Worm (Caenorhabditis elegans) whole organism, young adult: ENCODE data around the gene C48B4.6.
A peak's percentile ranks its signal among the peaks of the same experiment; 100 is the strongest.

Source experiments
- B0019.2 ChIP-seq: fragments of 200-800 bp; sonication (Bioruptor generic); conservative IDR thresholded peaks from 2 replicates; pipeline ENCODE4 v1.3.6; 2022; ENCODE audit warnings: missing genetic modification reagents, missing genetic modification characterization, missing compliant biosample characterization
- B0336.3 ChIP-seq: fragments of 200-800 bp; sonication (Bioruptor generic); IDR thresholded peaks from 2 replicates; pipeline ENCODE4 v1.3.6; 2022; ENCODE audit warnings: missing genetic modification characterization, missing compliant biosample characterization
- C06A6.2 ChIP-seq: fragments of 200-800 bp; sonication (Bioruptor generic); conservative IDR thresholded peaks from 2 replicates; pipeline ENCODE4 v1.3.6; 2022; ENCODE audit warnings: missing genetic modification characterization, missing compliant biosample characterization
- D2030.7 ChIP-seq: fragments of 200-800 bp; sonication (Bioruptor generic); IDR thresholded peaks from 2 replicates; pipeline ENCODE4 v1.3.6; 2022; ENCODE audit warnings: missing genetic modification reagents, missing genetic modification characterization, missing compliant biosample characterization
- F22D6.2 ChIP-seq: sonication (generic microtip); optimal IDR thresholded peaks from 2 replicates; lab custom pipeline; 2016; ENCODE audit warnings: mild to moderate bottlenecking, missing genetic modification characterization, missing compliant biosample characterization
- F39B2.1 ChIP-seq: fragments of 200-800 bp; sonication (Bioruptor generic); IDR thresholded peaks from 2 replicates; pipeline ENCODE4 v1.3.6; 2022; ENCODE audit warnings: missing genetic modification reagents, missing genetic modification characterization, missing compliant biosample characterization
- F55B11.4 ChIP-seq: sonication (generic microtip); optimal IDR thresholded peaks from 2 replicates; lab custom pipeline; 2016; ENCODE audit warnings: missing compliant biosample characterization, missing genetic modification characterization, borderline replicate concordance; ENCODE audit not compliant: insufficient read depth
- T26A5.8 ChIP-seq: sonication (generic microtip); optimal IDR thresholded peaks from 2 replicates; lab custom pipeline; 2016; ENCODE audit warnings: missing genetic modification characterization, missing compliant biosample characterization
- Y53F4B.3 ChIP-seq: fragments of 200-800 bp; sonication (Bioruptor generic); IDR thresholded peaks from 2 replicates; pipeline ENCODE4 v1.3.6; 2022; ENCODE audit warnings: missing genetic modification reagents, missing genetic modification characterization, missing compliant biosample characterization
- Y67H2A.10 ChIP-seq: fragments of 200-800 bp; sonication (Bioruptor generic); conservative IDR thresholded peaks from 2 replicates; pipeline ENCODE4 v1.3.6; 2022; ENCODE audit warnings: missing genetic modification reagents, missing genetic modification characterization, missing compliant biosample characterization
- ama-1 ChIP-seq, 3 experiments: fragments of 150-350 bp in 1 of 3; sonication (generic microtip) in 2 of 3; optimal IDR thresholded peaks; 2 replicates each; lab custom pipeline; 2014 to 2018; ENCODE audit warnings: missing biosample characterization in 2 of 3, missing genetic modification characterization in 2 of 3, missing genetic modification reagents in 2 of 3
- aptf-2 ChIP-seq: fragments of 200-800 bp; sonication (Bioruptor generic); conservative IDR thresholded peaks from 2 replicates; pipeline ENCODE4 v1.3.6; 2022; ENCODE audit warnings: missing genetic modification reagents, missing genetic modification characterization, missing compliant biosample characterization
- cebp-2 ChIP-seq: fragments of 200-800 bp; sonication (Bioruptor generic); IDR thresholded peaks from 2 replicates; pipeline ENCODE4 v1.3.6; 2022; ENCODE audit warnings: missing genetic modification characterization, missing compliant biosample characterization
- ceh-91 ChIP-seq: fragments of 200-800 bp; sonication (Bioruptor generic); IDR thresholded peaks from 2 replicates; pipeline ENCODE4 v1.3.6; 2022; ENCODE audit warnings: missing genetic modification reagents, missing genetic modification characterization, missing compliant biosample characterization
- egl-18 ChIP-seq: fragments of 200-800 bp; sonication (Bioruptor generic); IDR thresholded peaks from 2 replicates; pipeline ENCODE4 v1.3.6; 2022; ENCODE audit warnings: missing genetic modification reagents, missing genetic modification characterization, missing compliant biosample characterization
- egl-44 ChIP-seq: fragments of 200-800 bp; sonication (Bioruptor generic); IDR thresholded peaks from 2 replicates; pipeline ENCODE4 v1.3.6; 2022; ENCODE audit warnings: missing genetic modification reagents, missing genetic modification characterization, missing compliant biosample characterization
- ets-4 ChIP-seq: fragments of 200-800 bp; sonication (Bioruptor generic); optimal IDR thresholded peaks from 2 replicates; lab custom pipeline; 2018; ENCODE audit warnings: mild to moderate bottlenecking, missing genetic modification characterization, missing compliant biosample characterization
- fkh-3 ChIP-seq: sonication (generic microtip); optimal IDR thresholded peaks from 2 replicates; lab custom pipeline; 2016; ENCODE audit warnings: mild to moderate bottlenecking, missing genetic modification characterization, missing compliant biosample characterization
- gei-17 ChIP-seq: fragments of 200-800 bp; sonication (Bioruptor generic); optimal IDR thresholded peaks from 2 replicates; lab custom pipeline; 2018; ENCODE audit warnings: mild to moderate bottlenecking, missing genetic modification characterization, missing compliant biosample characterization
- him-1 ChIP-seq: sonication (generic microtip); optimal IDR thresholded peaks from 2 replicates; lab custom pipeline; 2016; ENCODE audit warnings: missing genotype, missing genetic modification reagents, missing genetic modification characterization, missing compliant biosample characterization
- hlh-26 ChIP-seq: fragments of 200-800 bp; sonication (Bioruptor generic); conservative IDR thresholded peaks from 2 replicates; pipeline ENCODE4 v1.3.6; 2022; ENCODE audit warnings: missing genetic modification reagents, missing genetic modification characterization, missing compliant biosample characterization
- hmg-1.2 ChIP-seq: fragments of 200-800 bp; sonication (Bioruptor generic); IDR thresholded peaks from 2 replicates; pipeline ENCODE4 v1.3.6; 2022; ENCODE audit warnings: missing genetic modification reagents, missing genetic modification characterization, missing compliant biosample characterization
- hmg-20 ChIP-seq: fragments of 200-800 bp; sonication (Bioruptor generic); IDR thresholded peaks from 2 replicates; pipeline ENCODE4 v1.3.6; 2022; ENCODE audit warnings: missing genetic modification reagents, missing genetic modification characterization, missing compliant biosample characterization
- hrde-1 ChIP-seq: sonication (generic microtip); optimal IDR thresholded peaks from 2 replicates; lab custom pipeline; 2016; ENCODE audit warnings: missing genetic modification characterization, mild to moderate bottlenecking, missing compliant biosample characterization, moderate library complexity, missing genotype, missing genetic modification reagents, borderline replicate concordance
- let-526 ChIP-seq: fragments of 200-800 bp; sonication (Bioruptor generic); IDR thresholded peaks from 2 replicates; pipeline ENCODE4 v1.3.6; 2022; ENCODE audit warnings: missing genetic modification reagents, missing genetic modification characterization, missing compliant biosample characterization
- let-607 ChIP-seq, 2 experiments: fragments of 200-800 bp in 1 of 2; sonication (Bioruptor generic) in 1 of 2; sonication (generic microtip) in 1 of 2; optimal IDR thresholded peaks; 2 replicates each; lab custom pipeline; 2016 to 2018; ENCODE audit warnings: mild to moderate bottlenecking in 2 of 2, missing compliant biosample characterization in 2 of 2, missing genetic modification characterization in 2 of 2, moderate library complexity in 2 of 2, missing genotype in 1 of 2
- lin-26 ChIP-seq: fragments of 200-800 bp; sonication (Bioruptor generic); IDR thresholded peaks from 2 replicates; pipeline ENCODE4 v1.3.6; 2022; ENCODE audit warnings: missing genetic modification reagents, missing genetic modification characterization, missing compliant biosample characterization
- lin-54 ChIP-seq: fragments of 200-800 bp; sonication (Bioruptor generic); optimal IDR thresholded peaks from 2 replicates; lab custom pipeline; 2018; ENCODE audit warnings: mild to moderate bottlenecking, missing genetic modification characterization, missing compliant biosample characterization
- lsy-27 ChIP-seq: sonication (generic microtip); optimal IDR thresholded peaks from 2 replicates; lab custom pipeline; 2017; ENCODE audit warnings: missing genetic modification characterization, mild to moderate bottlenecking, missing compliant biosample characterization, antibody characterized with exemption, missing genotype, borderline replicate concordance; ENCODE audit not compliant: insufficient read depth
- madf-3 ChIP-seq: fragments of 200-800 bp; sonication (Bioruptor generic); IDR thresholded peaks from 2 replicates; pipeline ENCODE4 v1.3.6; 2022; ENCODE audit warnings: missing genetic modification reagents, missing genetic modification characterization, missing compliant biosample characterization
- mel-28 ChIP-seq: sonication (generic microtip); optimal IDR thresholded peaks from 2 replicates; lab custom pipeline; 2016; ENCODE audit warnings: borderline replicate concordance, mild to moderate bottlenecking, missing genetic modification characterization, missing compliant biosample characterization
- mes-4 ChIP-seq: sonication (generic microtip); optimal IDR thresholded peaks from 2 replicates; lab custom pipeline; 2016; ENCODE audit warnings: missing genotype, missing genetic modification characterization, missing compliant biosample characterization
- nfyb-1 ChIP-seq: fragments of 200-800 bp; sonication (Bioruptor generic); IDR thresholded peaks from 2 replicates; pipeline ENCODE4 v1.3.6; 2022; ENCODE audit warnings: missing genetic modification reagents, missing genetic modification characterization, missing compliant biosample characterization
- nhr-27 ChIP-seq: fragments of 200-800 bp; sonication (Bioruptor generic); optimal IDR thresholded peaks from 2 replicates; lab custom pipeline; 2018; ENCODE audit warnings: mild to moderate bottlenecking, missing genetic modification characterization, moderate library complexity, missing compliant biosample characterization
- pbrm-1 ChIP-seq: fragments of 200-800 bp; sonication (Bioruptor generic); IDR thresholded peaks from 2 replicates; pipeline ENCODE4 v1.3.6; 2022; ENCODE audit warnings: missing genetic modification reagents, missing genetic modification characterization, missing compliant biosample characterization
- pha-4 ChIP-seq: fragments of 150-350 bp; sonication (generic microtip); optimal IDR thresholded peaks from 2 replicates; lab custom pipeline; 2014; ENCODE audit warnings: missing biosample characterization, missing genetic modification reagents, missing genetic modification characterization
- rcor-1 ChIP-seq: fragments of 200-800 bp; sonication (Bioruptor generic); IDR thresholded peaks from 2 replicates; pipeline ENCODE4 v1.3.6; 2022; ENCODE audit warnings: missing genetic modification reagents, missing genetic modification characterization, missing compliant biosample characterization
- rpc-1 ChIP-seq, 2 experiments: fragments of 150-350 bp in 1 of 2; sonication (generic microtip) in 1 of 2; optimal IDR thresholded peaks; 2 replicates each; lab custom pipeline; 2014 to 2018; ENCODE audit warnings: missing biosample characterization in 1 of 2, missing genetic modification characterization in 1 of 2, missing genetic modification reagents in 1 of 2, missing genotype in 1 of 2
- sdz-38 ChIP-seq: sonication (generic microtip); optimal IDR thresholded peaks from 2 replicates; lab custom pipeline; 2016; ENCODE audit warnings: missing genotype, missing genetic modification characterization, missing compliant biosample characterization
- sea-2 ChIP-seq: fragments of 200-800 bp; sonication (Bioruptor generic); IDR thresholded peaks from 2 replicates; pipeline ENCODE4 v1.3.6; 2022; ENCODE audit warnings: missing genetic modification characterization, missing compliant biosample characterization
- snpc-1.1 ChIP-seq: sonication (generic microtip); optimal IDR thresholded peaks from 2 replicates; lab custom pipeline; 2017; ENCODE audit warnings: missing genetic modification characterization, mild to moderate bottlenecking, missing compliant biosample characterization, antibody characterized with exemption, moderate library complexity, missing genotype, missing genetic modification reagents; ENCODE audit not compliant: insufficient read depth
- snpc-4 ChIP-seq, 5 experiments: fragments of 150-350 bp in 1 of 5; sonication (generic microtip) in 4 of 5; optimal IDR thresholded peaks; 2 replicates each; lab custom pipeline; 2014 to 2018; ENCODE audit warnings: missing genetic modification characterization in 5 of 5, missing biosample characterization in 3 of 5, antibody characterized with exemption in 2 of 5, mild to moderate bottlenecking in 2 of 5, missing compliant biosample characterization in 2 of 5, missing genotype in 2 of 5, moderate library complexity in 2 of 5, missing genetic modification reagents in 1 of 5
- somi-1 ChIP-seq: fragments of 200-800 bp; sonication (Bioruptor generic); optimal IDR thresholded peaks from 2 replicates; lab custom pipeline; 2018; ENCODE audit warnings: mild to moderate bottlenecking, missing genetic modification characterization, missing compliant biosample characterization
- unc-130 ChIP-seq: sonication (generic microtip); optimal IDR thresholded peaks from 2 replicates; lab custom pipeline; 2016; ENCODE audit warnings: missing genetic modification reagents, missing genetic modification characterization, missing compliant biosample characterization
- ztf-18 ChIP-seq: sonication (generic microtip); optimal IDR thresholded peaks from 2 replicates; lab custom pipeline; 2016; ENCODE audit warnings: missing genotype, mild to moderate bottlenecking, missing genetic modification characterization, missing compliant biosample characterization

C48B4.6 gene

ce11 chrIII:9546016-9546659, 12.2 kb downstream of the C48B4.6 start, which contains the start of gene unc-16 (continued):
- no peak for TF ChIP-seq F22D6.2 (tag; lab: Kevin White, UChicago)
- peak; percentile 35; the same call in 1 of the 2 replicates for TF ChIP-seq rcor-1 (GFP tag; lab: Robert Waterston, UW)
- no peak for TF ChIP-seq hmg-20 (GFP tag; lab: Robert Waterston, UW)
- TF ChIP-seq F39B2.1 (GFP tag; lab: Robert Waterston, UW) = no peak
- no peak for TF ChIP-seq snpc-4 (GFP tag; optimal IDR thresholded peaks at IDR 0.05; lab: Kevin White, UChicago)
- peak in 3 of 4 experiments; percentile 32 to 55 (median 52) for TF ChIP-seq snpc-4 (tag; optimal IDR thresholded peaks at IDR 0.05; lab: Kevin White, UChicago)
- TF ChIP-seq pha-4 (tag; lab: Kevin White, UChicago) = no peak
- TF ChIP-seq pbrm-1 (GFP tag; lab: Robert Waterston, UW) = peak; percentile 72
- TF ChIP-seq aptf-2 (GFP tag; lab: Robert Waterston, UW) = no peak
- no peak for TF ChIP-seq T26A5.8 (tag; lab: Kevin White, UChicago)
- no peak for TF ChIP-seq ceh-91
- TF ChIP-seq gei-17 (GFP tag; lab: Kevin White, UChicago) = no peak
- TF ChIP-seq let-607 (tag; optimal IDR thresholded peaks at IDR 0.05; lab: Kevin White, UChicago) = peak; percentile 51 to 58
- peak; percentile 25 for TF ChIP-seq ama-1 (optimal IDR thresholded peaks at IDR 0.05; lab: Kevin White, UChicago)
- TF ChIP-seq ama-1 (GFP tag; optimal IDR thresholded peaks at IDR 0.05; lab: Kevin White, UChicago) = no peak
- TF ChIP-seq F55B11.4 (tag; lab: Kevin White, UChicago) = no peak
- no peak; the same call in 1 of the 2 replicates for TF ChIP-seq let-526 (GFP tag; lab: Robert Waterston, UW)
- peak; percentile 64; the same call in 1 of the 2 replicates for TF ChIP-seq Y67H2A.10
- TF ChIP-seq B0336.3 (GFP tag; lab: Robert Waterston, UW) = peak; percentile 59
- TF ChIP-seq C06A6.2 = 0 out of 2 replicates have a peak, but pooled peaks have one; percentile 31
- TF ChIP-seq D2030.7 = no peak
- no peak for TF ChIP-seq cebp-2
- no peak for TF ChIP-seq him-1
- TF ChIP-seq lin-54 = peak; percentile 72
- no peak for TF ChIP-seq madf-3 (GFP tag; lab: Robert Waterston, UW)
- no peak for TF ChIP-seq Y53F4B.3 (GFP tag; lab: Robert Waterston, UW)
- TF ChIP-seq ztf-18 (tag; lab: Kevin White, UChicago) = peak; percentile 54
- TF ChIP-seq fkh-3 (tag; lab: Kevin White, UChicago) = no peak
- no peak for TF ChIP-seq unc-130 (GFP tag; lab: Kevin White, UChicago)
- no peak for TF ChIP-seq mel-28 (tag; lab: Kevin White, UChicago)
- no peak for TF ChIP-seq lsy-27 (tag; lab: Kevin White, UChicago)
- TF ChIP-seq ets-4 (GFP tag; lab: Kevin White, UChicago) = no peak
- peak; percentile 26; the same call in 1 of the 2 replicates for TF ChIP-seq lin-26 (GFP tag; lab: Robert Waterston, UW)
- no peak for TF ChIP-seq sdz-38 (tag; lab: Kevin White, UChicago)
- no peak for TF ChIP-seq nhr-27 (tag; lab: Kevin White, UChicago)
- peak; percentile 33; the same call in 1 of the 2 replicates for TF ChIP-seq hmg-1.2
- no peak for TF ChIP-seq snpc-1.1
- no peak for TF ChIP-seq B0019.2 (GFP tag; lab: Robert Waterston, UW)
- no peak for TF ChIP-seq hrde-1 (tag; lab: Kevin White, UChicago)
- no peak for TF ChIP-seq sea-2 (GFP tag; lab: Robert Waterston, UW)
- TF ChIP-seq egl-18 (GFP tag; lab: Robert Waterston, UW) = no peak
- TF ChIP-seq egl-44 (GFP tag; lab: Robert Waterston, UW) = no peak
- no peak for TF ChIP-seq hlh-26 (GFP tag; lab: Robert Waterston, UW)
- TF ChIP-seq rpc-1 (optimal IDR thresholded peaks at IDR 0.05; lab: Kevin White, UChicago) = peak; percentile 13
- no peak for TF ChIP-seq rpc-1 (tag; optimal IDR thresholded peaks at IDR 0.05; lab: Kevin White, UChicago)
- TF ChIP-seq nfyb-1 (GFP tag; lab: Robert Waterston, UW) = peak; percentile 85; the same call in 1 of the 2 replicates
- no peak for TF ChIP-seq mes-4 (tag; lab: Kevin White, UChicago)
- TF ChIP-seq somi-1 (GFP tag; lab: Kevin White, UChicago) = no peak
